Worm (Caenorhabditis elegans) whole organism, L3 larva: ENCODE results near the gene T15B12.1.

Experiments
- R02D3.7 ChIP-seq: fragments of 150-350 bp; optimal IDR thresholded peaks from 2 replicates; lab custom pipeline; 2014; ENCODE audit warnings: missing biosample characterization, missing genetic modification characterization
- ZK546.5 ChIP-seq: sonication (generic microtip); optimal IDR thresholded peaks from 2 replicates; lab custom pipeline; 2017; ENCODE audit warnings: missing biosample characterization, missing genetic modification characterization
- aly-2 ChIP-seq: fragments of 150-350 bp; optimal IDR thresholded peaks from 2 replicates; lab custom pipeline; 2014; ENCODE audit warnings: missing biosample characterization, missing genetic modification characterization
- ama-1 ChIP-seq: fragments of 150-350 bp; optimal IDR thresholded peaks from 2 replicates; lab custom pipeline; 2018
- ceh-16 ChIP-seq: sonication (generic microtip); optimal IDR thresholded peaks from 2 replicates; lab custom pipeline; 2017; ENCODE audit warnings: missing biosample characterization, missing genetic modification characterization
- ceh-28 ChIP-seq: fragments of 150-350 bp; optimal IDR thresholded peaks from 2 replicates; lab custom pipeline; 2014; ENCODE audit warnings: missing biosample characterization, missing genetic modification reagents, missing genetic modification characterization
- ceh-82 ChIP-seq: fragments of 150-350 bp; optimal IDR thresholded peaks from 2 replicates; lab custom pipeline; 2014; ENCODE audit warnings: missing biosample characterization, missing genetic modification characterization
- ceh-9 ChIP-seq: sonication (generic microtip); optimal IDR thresholded peaks from 2 replicates; lab custom pipeline; 2018; ENCODE audit warnings: missing biosample characterization, missing genetic modification characterization
- daf-12 ChIP-seq: fragments of 150-350 bp; optimal IDR thresholded peaks from 2 replicates; lab custom pipeline; 2014; ENCODE audit warnings: missing biosample characterization, missing genetic modification reagents, missing genetic modification characterization
- egl-27 ChIP-seq: sonication (generic microtip); optimal IDR thresholded peaks from 4 replicates; lab custom pipeline; 2017; ENCODE audit warnings: missing biosample characterization, missing genetic modification reagents, missing genetic modification characterization
- egl-5 ChIP-seq: fragments of 150-350 bp; optimal IDR thresholded peaks from 2 replicates; lab custom pipeline; 2017; ENCODE audit warnings: missing biosample characterization, missing genetic modification reagents, missing genetic modification characterization, inconsistent platforms
- elt-1 ChIP-seq: fragments of 150-350 bp; optimal IDR thresholded peaks from 2 replicates; lab custom pipeline; 2014; ENCODE audit warnings: missing biosample characterization, missing genetic modification characterization
- elt-2 ChIP-seq: sonication (generic microtip); optimal IDR thresholded peaks from 2 replicates; lab custom pipeline; 2016; ENCODE audit warnings: missing genetic modification reagents, mild to moderate bottlenecking, missing genetic modification characterization, missing compliant biosample characterization
- elt-3 ChIP-seq, 3 experiments: fragments of 150-350 bp in 1 of 3; sonication (generic microtip) in 2 of 3; optimal IDR thresholded peaks; 2 replicates in 2 of 3; 4 replicates in 1 of 3; lab custom pipeline; 2014 to 2017; ENCODE audit warnings: missing biosample characterization in 3 of 3, missing genetic modification characterization in 3 of 3
- eor-1 ChIP-seq, 2 experiments: fragments of 150-350 bp; optimal IDR thresholded peaks; 2 replicates each; lab custom pipeline; 2014 to 2018; ENCODE audit warnings: missing biosample characterization in 2 of 2, missing genetic modification characterization in 2 of 2
- fkh-10 ChIP-seq: sonication (generic microtip); optimal IDR thresholded peaks from 2 replicates; lab custom pipeline; 2017; ENCODE audit warnings: missing biosample characterization, missing genetic modification reagents, missing genetic modification characterization
- fkh-2 ChIP-seq: fragments of 150-350 bp; optimal IDR thresholded peaks from 2 replicates; lab custom pipeline; 2014; ENCODE audit warnings: missing biosample characterization, missing genetic modification reagents, missing genetic modification characterization
- fos-1 ChIP-seq: fragments of 150-350 bp; optimal IDR thresholded peaks from 2 replicates; lab custom pipeline; 2014; ENCODE audit warnings: missing biosample characterization, missing genetic modification characterization
- hmg-11 ChIP-seq: sonication (generic microtip); optimal IDR thresholded peaks from 2 replicates; lab custom pipeline; 2016; ENCODE audit warnings: missing genetic modification characterization, missing compliant biosample characterization
- lin-15B ChIP-seq: fragments of 150-350 bp; optimal IDR thresholded peaks from 2 replicates; lab custom pipeline; 2014; ENCODE audit warnings: missing biosample characterization, missing genetic modification characterization
- lin-39 ChIP-seq: fragments of 150-350 bp; optimal IDR thresholded peaks from 2 replicates; lab custom pipeline; 2018; ENCODE audit warnings: missing biosample characterization, missing genetic modification reagents, missing genetic modification characterization
- lsy-12 ChIP-seq: sonication (generic microtip); optimal IDR thresholded peaks from 2 replicates; lab custom pipeline; 2016; ENCODE audit warnings: mild to moderate bottlenecking, missing genetic modification characterization, missing compliant biosample characterization
- nfya-1 ChIP-seq: sonication (generic microtip); optimal IDR thresholded peaks from 2 replicates; lab custom pipeline; 2017; ENCODE audit warnings: missing genetic modification characterization, mild to moderate bottlenecking, missing compliant biosample characterization, antibody characterized with exemption, moderate library complexity; ENCODE audit not compliant: insufficient read depth
- nhr-11 ChIP-seq: fragments of 150-350 bp; optimal IDR thresholded peaks from 2 replicates; lab custom pipeline; 2014; ENCODE audit warnings: missing biosample characterization, missing genetic modification characterization
- nhr-12 ChIP-seq: fragments of 150-350 bp; optimal IDR thresholded peaks from 2 replicates; lab custom pipeline; 2014; ENCODE audit warnings: missing biosample characterization, missing genetic modification characterization
- nhr-23 ChIP-seq: fragments of 150-350 bp; optimal IDR thresholded peaks from 2 replicates; lab custom pipeline; 2014; ENCODE audit warnings: missing biosample characterization, missing genetic modification reagents, missing genetic modification characterization
- nhr-25 ChIP-seq: sonication (generic microtip); optimal IDR thresholded peaks from 2 replicates; lab custom pipeline; 2017; ENCODE audit warnings: missing biosample characterization, missing genetic modification characterization
- nhr-67 ChIP-seq: fragments of 150-350 bp; optimal IDR thresholded peaks from 2 replicates; lab custom pipeline; 2014; ENCODE audit warnings: missing biosample characterization, missing genetic modification characterization
- nhr-76 ChIP-seq: fragments of 150-350 bp; sonication (generic microtip); optimal IDR thresholded peaks from 5 replicates; lab custom pipeline; 2014; ENCODE audit warnings: missing biosample characterization, missing genetic modification characterization
- nhr-77 ChIP-seq: fragments of 150-350 bp; optimal IDR thresholded peaks from 2 replicates; lab custom pipeline; 2014; ENCODE audit warnings: missing biosample characterization, missing genetic modification characterization
- pha-4 ChIP-seq: fragments of 150-350 bp; optimal IDR thresholded peaks from 2 replicates; lab custom pipeline; 2014; ENCODE audit warnings: missing biosample characterization, missing genetic modification reagents, missing genetic modification characterization
- pqm-1 ChIP-seq: fragments of 150-350 bp; optimal IDR thresholded peaks from 2 replicates; lab custom pipeline; 2017; ENCODE audit warnings: missing biosample characterization, missing genetic modification characterization, inconsistent platforms
- sea-2 ChIP-seq: fragments of 150-350 bp; sonication (generic microtip); optimal IDR thresholded peaks from 4 replicates; lab custom pipeline; 2014; ENCODE audit warnings: missing biosample characterization, missing genetic modification reagents, missing genetic modification characterization
- skn-1 ChIP-seq: fragments of 150-350 bp; optimal IDR thresholded peaks from 2 replicates; lab custom pipeline; 2014; ENCODE audit warnings: missing biosample characterization, missing genetic modification characterization
- snpc-4 ChIP-seq: fragments of 150-350 bp; optimal IDR thresholded peaks from 2 replicates; lab custom pipeline; 2014; ENCODE audit warnings: missing biosample characterization, missing genetic modification characterization
- tbx-2 ChIP-seq: sonication (generic microtip); optimal IDR thresholded peaks from 2 replicates; lab custom pipeline; 2016; ENCODE audit warnings: mild to moderate bottlenecking, missing genetic modification characterization, missing compliant biosample characterization
- zag-1 ChIP-seq: fragments of 150-350 bp; optimal IDR thresholded peaks from 2 replicates; lab custom pipeline; 2014; ENCODE audit warnings: missing biosample characterization, missing genetic modification characterization
- ztf-11 ChIP-seq: fragments of 150-350 bp; optimal IDR thresholded peaks from 2 replicates; lab custom pipeline; 2014; ENCODE audit warnings: missing biosample characterization, missing genetic modification characterization
- ztf-4 ChIP-seq: fragments of 150-350 bp; optimal IDR thresholded peaks from 2 replicates; lab custom pipeline; 2014; ENCODE audit warnings: missing biosample characterization, missing genetic modification characterization

The T15B12.1 gene

DNA sequence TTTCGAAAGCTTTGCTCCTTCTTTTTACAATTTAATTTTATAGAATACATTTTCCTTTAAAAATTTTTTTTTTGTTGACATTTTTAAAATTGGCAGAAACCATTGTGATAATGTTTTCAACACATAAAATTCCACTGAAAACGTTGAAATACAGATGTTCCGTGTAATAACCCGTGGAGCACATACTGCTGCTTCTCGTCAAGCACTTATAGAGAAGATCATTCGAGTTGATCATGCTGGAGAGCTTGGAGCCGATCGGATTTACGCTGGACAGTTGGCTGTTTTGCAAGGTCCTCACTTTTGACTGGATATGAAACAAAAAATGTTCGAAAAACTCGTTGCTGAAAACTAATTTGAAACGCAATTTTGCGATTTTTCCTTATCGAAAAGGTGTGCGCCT lies 10.2 kb upstream of the T15B12.1 start, which contains the start of gene clk-1:
Gene clk-1, plus strand, starts transcription at position 155 of the 400 bp plus-strand sequence.
- TF ChIP-seq ceh-9 (tag; lab: Kevin White, UChicago) (no peak), ama-1 (lab: Kevin White, UChicago) (peak; percentile 43)

DNA sequence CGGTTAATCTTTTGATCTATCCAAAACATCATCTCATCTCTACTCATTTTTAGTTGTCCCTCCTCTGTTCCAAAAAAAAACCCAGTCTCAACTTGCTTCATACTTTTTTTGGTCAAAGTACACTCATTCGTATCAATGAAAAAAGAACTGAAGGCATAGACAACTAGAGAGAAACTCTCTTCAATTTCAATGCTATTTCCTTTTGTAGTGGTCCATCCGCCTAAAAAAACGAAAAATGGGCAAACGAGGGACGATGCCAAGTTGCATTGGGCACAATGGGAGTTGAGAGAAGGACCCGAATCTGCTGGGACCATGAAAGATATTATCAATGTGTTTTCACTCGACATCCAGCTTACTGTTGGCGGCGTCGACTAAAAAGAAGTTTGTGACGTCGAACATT lies 7.7 kb upstream of the T15B12.1 start:
- TF ChIP-seq tbx-2 (no peak), R02D3.7 (no peak), egl-5 (tag; lab: Kevin White, UChicago) (no peak), pha-4 (tag; lab: Kevin White, UChicago) (no peak), nhr-12 (no peak), ceh-28 (tag; lab: Kevin White, UChicago) (no peak), egl-27 (no peak), fkh-10 (GFP tag; lab: Kevin White, UChicago) (no peak), nhr-25 (tag; lab: Kevin White, UChicago) (no peak), fkh-2 (tag; lab: Kevin White, UChicago) (no peak), hmg-11 (tag; lab: Kevin White, UChicago) (peak; percentile 67), nhr-77 (tag; lab: Kevin White, UChicago) (no peak), ceh-16 (tag; lab: Kevin White, UChicago) (no peak), lin-39 (tag; lab: Kevin White, UChicago) (peak; percentile 1), zag-1 (tag; lab: Kevin White, UChicago) (no peak), skn-1 (tag; lab: Kevin White, UChicago) (no peak), elt-1 (tag; lab: Kevin White, UChicago) (peak; percentile 17), nfya-1 (tag; lab: Kevin White, UChicago) (peak; percentile 47)

ce11 chrIII:5285484-5285883 lies 2.5 kb upstream of the T15B12.1 start:
- no peak for TF ChIP-seq nhr-67 (tag; lab: Kevin White, UChicago)
- no peak for TF ChIP-seq ZK546.5 (tag; lab: Kevin White, UChicago)
- no peak for TF ChIP-seq aly-2
- no peak for TF ChIP-seq tbx-2
- TF ChIP-seq snpc-4 (tag; lab: Kevin White, UChicago) = no peak
- no peak for TF ChIP-seq ztf-11 (tag; lab: Kevin White, UChicago)
- TF ChIP-seq hmg-11 (tag; lab: Kevin White, UChicago) = no peak
- TF ChIP-seq lsy-12 = no peak
- no peak for TF ChIP-seq elt-1 (tag; lab: Kevin White, UChicago)
- TF ChIP-seq zag-1 (tag; lab: Kevin White, UChicago) = no peak
- TF ChIP-seq elt-3 (tag; optimal IDR thresholded peaks at IDR 0.05; lab: Kevin White, UChicago) = no peak
- TF ChIP-seq ztf-4 (tag; lab: Kevin White, UChicago) = no peak
- no peak for TF ChIP-seq pha-4 (tag; lab: Kevin White, UChicago)
- no peak for TF ChIP-seq eor-1 (tag; optimal IDR thresholded peaks at IDR 0.05; lab: Kevin White, UChicago)

DNA sequence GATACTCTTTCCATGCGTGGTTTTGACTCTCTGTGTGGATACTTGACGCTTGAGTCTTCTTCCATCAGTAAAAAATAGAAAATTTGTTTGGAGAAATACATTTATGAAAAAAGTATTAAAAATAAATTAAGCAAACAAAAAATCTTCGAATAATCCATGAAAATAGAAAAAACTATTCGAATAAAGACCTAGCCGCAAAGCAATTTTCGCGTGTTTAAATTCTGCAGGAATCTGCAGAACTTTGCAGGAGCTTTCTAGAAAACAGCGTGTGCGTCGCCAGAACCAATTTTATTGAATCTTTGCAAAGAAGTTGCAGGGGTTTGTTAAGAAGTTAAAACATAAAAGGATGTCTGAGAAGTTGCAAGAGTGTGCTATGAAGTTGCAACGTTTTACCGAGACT lies 1.8 kb upstream of the T15B12.1 start, which contains the start of gene ZC395.11:
Gene ZC395.11, minus strand, starts transcription at position 101 of the 400 bp plus-strand sequence.
- no peak for TF ChIP-seq fos-1
- no peak for TF ChIP-seq fkh-10 (GFP tag; lab: Kevin White, UChicago)
- TF ChIP-seq pha-4 (tag; lab: Kevin White, UChicago) = no peak
- no peak for TF ChIP-seq nfya-1 (tag; lab: Kevin White, UChicago)
- TF ChIP-seq tbx-2 = no peak
- TF ChIP-seq lin-15B (tag; lab: Kevin White, UChicago) = no peak
- no peak for TF ChIP-seq snpc-4 (tag; lab: Kevin White, UChicago)
- no peak for TF ChIP-seq sea-2 (GFP tag; lab: Kevin White, UChicago)
- no peak for TF ChIP-seq nhr-23 (tag; lab: Kevin White, UChicago)
- no peak for TF ChIP-seq elt-3 (tag; optimal IDR thresholded peaks at IDR 0.05; lab: Kevin White, UChicago)
- no peak for TF ChIP-seq egl-5 (tag; lab: Kevin White, UChicago)
- TF ChIP-seq pqm-1 (tag; lab: Kevin White, UChicago) = no peak
- no peak for TF ChIP-seq nhr-11
- no peak for TF ChIP-seq zag-1 (tag; lab: Kevin White, UChicago)

DNA sequence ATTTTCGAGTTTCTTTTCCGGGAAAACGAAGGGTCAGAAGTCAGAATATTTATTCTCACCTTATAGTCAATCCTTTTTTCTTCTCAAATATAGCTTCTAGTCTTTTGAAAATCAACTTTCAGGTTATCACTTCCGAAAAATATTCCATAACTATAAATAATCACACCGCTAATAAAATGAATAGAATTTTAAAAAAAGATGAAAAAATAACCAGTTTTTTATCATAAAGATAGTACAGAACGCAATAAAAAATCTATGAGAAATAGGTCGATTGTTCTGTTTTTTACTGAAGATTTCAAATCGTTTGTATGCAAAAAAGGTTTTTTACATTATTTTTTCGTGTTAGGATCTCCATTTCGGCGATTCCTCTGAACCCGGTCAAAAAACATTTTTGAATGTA lies 2.3 kb downstream of the T15B12.1 start:
- TF ChIP-seq ZK546.5 (tag; lab: Kevin White, UChicago) = no peak
- TF ChIP-seq lin-39 (tag; lab: Kevin White, UChicago) = no peak
- no peak for TF ChIP-seq pha-4 (tag; lab: Kevin White, UChicago)
- no peak for TF ChIP-seq fkh-10 (GFP tag; lab: Kevin White, UChicago)
- TF ChIP-seq aly-2 = no peak
- no peak for TF ChIP-seq sea-2 (GFP tag; lab: Kevin White, UChicago)
- no peak for TF ChIP-seq nhr-23 (tag; lab: Kevin White, UChicago)
- no peak for TF ChIP-seq ceh-82 (tag; lab: Kevin White, UChicago)
- TF ChIP-seq snpc-4 (tag; lab: Kevin White, UChicago) = no peak
- no peak for TF ChIP-seq elt-2 (tag; lab: Kevin White, UChicago)
- no peak for TF ChIP-seq nhr-76 (tag; lab: Kevin White, UChicago)
- no peak for TF ChIP-seq lin-15B (tag; lab: Kevin White, UChicago)
- TF ChIP-seq daf-12 (tag; lab: Kevin White, UChicago) = no peak
- TF ChIP-seq zag-1 (tag; lab: Kevin White, UChicago) = no peak
- no peak for TF ChIP-seq tbx-2
- TF ChIP-seq nhr-77 (tag; lab: Kevin White, UChicago) = no peak
- TF ChIP-seq pqm-1 (tag; lab: Kevin White, UChicago) = no peak
- TF ChIP-seq elt-1 (tag; lab: Kevin White, UChicago) = no peak
